Worm (Caenorhabditis elegans): Measurements from ENCODE around the gene M28.9.

DNA sequence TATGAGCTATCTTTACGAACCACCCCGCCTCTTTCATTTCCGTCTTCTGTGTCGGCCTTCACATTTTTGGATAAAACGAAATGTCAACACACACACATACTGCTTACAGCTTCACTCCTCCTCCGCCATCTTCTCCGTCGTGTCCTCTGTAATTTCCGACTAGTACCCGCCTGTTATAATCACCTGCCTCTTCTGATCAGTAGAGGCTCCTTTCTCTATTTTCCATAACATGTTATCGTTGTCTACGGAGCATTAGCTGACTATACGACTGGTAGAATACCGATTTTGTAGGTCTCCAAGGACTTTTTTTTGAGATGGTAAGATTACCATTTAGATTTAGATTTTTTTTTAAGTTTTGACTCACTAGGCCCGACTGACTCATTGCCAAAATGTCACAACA, 45.7 kb downstream of the M28.9 start:
- TF ChIP-seq him-1 (tag; optimal IDR thresholded peaks at IDR 0.05) (no peak), dao-5 (tag; optimal IDR thresholded peaks at IDR 0.05) (no peak), W03F9.2 (tag; optimal IDR thresholded peaks at IDR 0.05) (no peak)
